Worm (Caenorhabditis elegans): ENCODE data around the gene C34C12.1.

ce11 chrIII:3484995-3485394 is 30.9 kb downstream of the C34C12.1 start:
- TF ChIP-seq ama-1 (optimal IDR thresholded peaks at IDR 0.05) (no peak), flt-1 (GFP tag; IDR thresholded peaks at IDR 0.05) (no peak), ceh-36 (tag; optimal IDR thresholded peaks at IDR 0.05) (no peak), ceh-13 (GFP tag; optimal IDR thresholded peaks at IDR 0.05) (no peak), hmbx-1 (tag; optimal IDR thresholded peaks at IDR 0.05) (no peak)

Measured in whole organism, early embryonic.